Worm (Caenorhabditis elegans) whole organism, L3 larva: Measurements from ENCODE around the gene C06E2.5.

Experiments
- R02D3.7 ChIP-seq: fragments of 150-350 bp; optimal IDR thresholded peaks from 2 replicates; lab custom pipeline; 2014; ENCODE audit warnings: missing biosample characterization, missing genetic modification characterization
- ama-1 ChIP-seq: fragments of 150-350 bp; optimal IDR thresholded peaks from 2 replicates; lab custom pipeline; 2018
- ceh-28 ChIP-seq: fragments of 150-350 bp; optimal IDR thresholded peaks from 2 replicates; lab custom pipeline; 2014; ENCODE audit warnings: missing biosample characterization, missing genetic modification reagents, missing genetic modification characterization
- daf-12 ChIP-seq: fragments of 150-350 bp; optimal IDR thresholded peaks from 2 replicates; lab custom pipeline; 2014; ENCODE audit warnings: missing biosample characterization, missing genetic modification reagents, missing genetic modification characterization
- egl-27 ChIP-seq: sonication (generic microtip); optimal IDR thresholded peaks from 4 replicates; lab custom pipeline; 2017; ENCODE audit warnings: missing biosample characterization, missing genetic modification reagents, missing genetic modification characterization
- elt-1 ChIP-seq: fragments of 150-350 bp; optimal IDR thresholded peaks from 2 replicates; lab custom pipeline; 2014; ENCODE audit warnings: missing biosample characterization, missing genetic modification characterization
- elt-2 ChIP-seq: sonication (generic microtip); optimal IDR thresholded peaks from 2 replicates; lab custom pipeline; 2016; ENCODE audit warnings: missing genetic modification reagents, mild to moderate bottlenecking, missing genetic modification characterization, missing compliant biosample characterization
- eor-1 ChIP-seq, 2 experiments: fragments of 150-350 bp; optimal IDR thresholded peaks; 2 replicates each; lab custom pipeline; 2014 to 2018; ENCODE audit warnings: missing biosample characterization in 2 of 2, missing genetic modification characterization in 2 of 2
- hmg-11 ChIP-seq: sonication (generic microtip); optimal IDR thresholded peaks from 2 replicates; lab custom pipeline; 2016; ENCODE audit warnings: missing genetic modification characterization, missing compliant biosample characterization
- jun-1 ChIP-seq: fragments of 150-350 bp; optimal IDR thresholded peaks from 2 replicates; lab custom pipeline; 2014; ENCODE audit warnings: missing biosample characterization, missing genetic modification reagents, missing genetic modification characterization
- lin-15B ChIP-seq: fragments of 150-350 bp; optimal IDR thresholded peaks from 2 replicates; lab custom pipeline; 2014; ENCODE audit warnings: missing biosample characterization, missing genetic modification characterization
- lin-39 ChIP-seq: fragments of 150-350 bp; optimal IDR thresholded peaks from 2 replicates; lab custom pipeline; 2018; ENCODE audit warnings: missing biosample characterization, missing genetic modification reagents, missing genetic modification characterization
- lsy-12 ChIP-seq: sonication (generic microtip); optimal IDR thresholded peaks from 2 replicates; lab custom pipeline; 2016; ENCODE audit warnings: mild to moderate bottlenecking, missing genetic modification characterization, missing compliant biosample characterization
- mml-1 ChIP-seq: fragments of 150-350 bp; sonication (generic microtip); optimal IDR thresholded peaks from 3 replicates; lab custom pipeline; 2014; ENCODE audit warnings: missing biosample characterization, missing genetic modification characterization
- nhr-11 ChIP-seq: fragments of 150-350 bp; optimal IDR thresholded peaks from 2 replicates; lab custom pipeline; 2014; ENCODE audit warnings: missing biosample characterization, missing genetic modification characterization
- nhr-23 ChIP-seq: fragments of 150-350 bp; optimal IDR thresholded peaks from 2 replicates; lab custom pipeline; 2014; ENCODE audit warnings: missing biosample characterization, missing genetic modification reagents, missing genetic modification characterization
- nhr-25 ChIP-seq: sonication (generic microtip); optimal IDR thresholded peaks from 2 replicates; lab custom pipeline; 2017; ENCODE audit warnings: missing biosample characterization, missing genetic modification characterization
- nhr-28 ChIP-seq: fragments of 150-350 bp; optimal IDR thresholded peaks from 2 replicates; lab custom pipeline; 2014; ENCODE audit warnings: missing biosample characterization, missing genetic modification characterization
- nhr-43 ChIP-seq: sonication (generic microtip); optimal IDR thresholded peaks from 2 replicates; lab custom pipeline; 2016; ENCODE audit warnings: mild to moderate bottlenecking, missing genetic modification characterization, missing compliant biosample characterization; ENCODE audit not compliant: poor library complexity, severe bottlenecking
- nhr-76 ChIP-seq: fragments of 150-350 bp; sonication (generic microtip); optimal IDR thresholded peaks from 5 replicates; lab custom pipeline; 2014; ENCODE audit warnings: missing biosample characterization, missing genetic modification characterization
- pha-4 ChIP-seq: fragments of 150-350 bp; optimal IDR thresholded peaks from 2 replicates; lab custom pipeline; 2014; ENCODE audit warnings: missing biosample characterization, missing genetic modification reagents, missing genetic modification characterization
- pqm-1 ChIP-seq: fragments of 150-350 bp; optimal IDR thresholded peaks from 2 replicates; lab custom pipeline; 2017; ENCODE audit warnings: missing biosample characterization, missing genetic modification characterization, inconsistent platforms
- sea-2 ChIP-seq: fragments of 150-350 bp; sonication (generic microtip); optimal IDR thresholded peaks from 4 replicates; lab custom pipeline; 2014; ENCODE audit warnings: missing biosample characterization, missing genetic modification reagents, missing genetic modification characterization
- skn-1 ChIP-seq: fragments of 150-350 bp; optimal IDR thresholded peaks from 2 replicates; lab custom pipeline; 2014; ENCODE audit warnings: missing biosample characterization, missing genetic modification characterization
- snpc-4 ChIP-seq: fragments of 150-350 bp; optimal IDR thresholded peaks from 2 replicates; lab custom pipeline; 2014; ENCODE audit warnings: missing biosample characterization, missing genetic modification characterization
- tbx-2 ChIP-seq: sonication (generic microtip); optimal IDR thresholded peaks from 2 replicates; lab custom pipeline; 2016; ENCODE audit warnings: mild to moderate bottlenecking, missing genetic modification characterization, missing compliant biosample characterization
- unc-62 ChIP-seq: fragments of 150-350 bp; sonication (generic microtip); optimal IDR thresholded peaks from 4 replicates; lab custom pipeline; 2014; ENCODE audit warnings: missing biosample characterization, missing genetic modification reagents, missing genetic modification characterization
- zag-1 ChIP-seq: fragments of 150-350 bp; optimal IDR thresholded peaks from 2 replicates; lab custom pipeline; 2014; ENCODE audit warnings: missing biosample characterization, missing genetic modification characterization
- ztf-11 ChIP-seq: fragments of 150-350 bp; optimal IDR thresholded peaks from 2 replicates; lab custom pipeline; 2014; ENCODE audit warnings: missing biosample characterization, missing genetic modification characterization

Gene C06E2.5

ce11 chrX:8860958-8861357 lies 3.2 kb upstream of the C06E2.5 start, which contains the start of gene C06E2.9:
Gene C06E2.9 (plus strand): TSS chrX:8861258.
- TF ChIP-seq hmg-11 (tag; lab: Kevin White, UChicago) (no peak), elt-1 (tag; lab: Kevin White, UChicago) (peak; percentile 9)

ce11 chrX:8859538-8859937 lies 1.8 kb upstream of the C06E2.5 start:
- no peak for TF ChIP-seq ama-1 (lab: Kevin White, UChicago)
- peak; percentile 15 for TF ChIP-seq pha-4 (tag; lab: Kevin White, UChicago)
- TF ChIP-seq lin-15B (tag; lab: Kevin White, UChicago): no peak
- TF ChIP-seq mml-1 (tag; lab: Kevin White, UChicago): no peak

- TF ChIP-seq ztf-11 (no peak), lsy-12 (tag; lab: Kevin White, UChicago) (no peak), egl-27 (tag; lab: Kevin White, UChicago) (no peak), nhr-76 (tag; lab: Kevin White, UChicago) (no peak), unc-62 (GFP tag; lab: Kevin White, UChicago) (no peak), nhr-28 (no peak), pha-4 (tag; lab: Kevin White, UChicago) (no peak), lin-39 (tag; lab: Kevin White, UChicago) (no peak), snpc-4 (tag; lab: Kevin White, UChicago) (no peak)
Observed at ce11 chrX:8854409-8854808, 3.3 kb downstream of the C06E2.5 start.

ce11 chrX:8853524-8853923 lies 4.2 kb downstream of the C06E2.5 start, which contains the start of gene sprp-4:
Gene sprp-4 (minus strand): TSS chrX:8853624.
- TF ChIP-seq zag-1: no peak
- TF ChIP-seq eor-1 (tag; optimal IDR thresholded peaks at IDR 0.05; lab: Kevin White, UChicago): no peak
- no peak for TF ChIP-seq tbx-2
- TF ChIP-seq nhr-23 (tag; lab: Kevin White, UChicago): no peak
- TF ChIP-seq daf-12 (tag; lab: Kevin White, UChicago): no peak
- no peak for TF ChIP-seq nhr-76 (tag; lab: Kevin White, UChicago)
- no peak for TF ChIP-seq jun-1 (tag; lab: Kevin White, UChicago)

ce11 chrX:8846447-8847237 lies 11.1 kb downstream of the C06E2.5 start, which contains the start of gene C28G1.10:
Gene C28G1.10 (plus strand): TSS chrX:8847122.
- TF ChIP-seq lin-39 (tag; lab: Kevin White, UChicago): no peak
- no peak for TF ChIP-seq hmg-11 (tag; lab: Kevin White, UChicago)
- no peak for TF ChIP-seq skn-1
- TF ChIP-seq pha-4 (tag; lab: Kevin White, UChicago): peak; percentile 6
- TF ChIP-seq nhr-43 (tag; lab: Kevin White, UChicago): peak; percentile 73
- TF ChIP-seq nhr-11 (tag; lab: Kevin White, UChicago): no peak
- TF ChIP-seq elt-2 (tag; lab: Kevin White, UChicago): peak; percentile 85
- TF ChIP-seq pqm-1 (tag; lab: Kevin White, UChicago): peak; percentile 84
- peak; percentile 46 for TF ChIP-seq nhr-25 (tag; lab: Kevin White, UChicago)
- TF ChIP-seq ceh-28 (tag; lab: Kevin White, UChicago): no peak
- TF ChIP-seq sea-2 (GFP tag; lab: Kevin White, UChicago): no peak
- TF ChIP-seq R02D3.7 (tag; lab: Kevin White, UChicago): no peak

ce11 chrX:8843988-8844387 lies 13.8 kb downstream of the C06E2.5 start, which contains the start of gene ubc-23:
Gene ubc-23 (plus strand): TSS chrX:8844288.
- TF ChIP-seq pha-4 (tag; lab: Kevin White, UChicago): peak; percentile 1
- no peak for TF ChIP-seq egl-27 (tag; lab: Kevin White, UChicago)
